Fruit fly (Drosophila melanogaster): ENCODE measurements around the gene crc.

The crc gene

DNA sequence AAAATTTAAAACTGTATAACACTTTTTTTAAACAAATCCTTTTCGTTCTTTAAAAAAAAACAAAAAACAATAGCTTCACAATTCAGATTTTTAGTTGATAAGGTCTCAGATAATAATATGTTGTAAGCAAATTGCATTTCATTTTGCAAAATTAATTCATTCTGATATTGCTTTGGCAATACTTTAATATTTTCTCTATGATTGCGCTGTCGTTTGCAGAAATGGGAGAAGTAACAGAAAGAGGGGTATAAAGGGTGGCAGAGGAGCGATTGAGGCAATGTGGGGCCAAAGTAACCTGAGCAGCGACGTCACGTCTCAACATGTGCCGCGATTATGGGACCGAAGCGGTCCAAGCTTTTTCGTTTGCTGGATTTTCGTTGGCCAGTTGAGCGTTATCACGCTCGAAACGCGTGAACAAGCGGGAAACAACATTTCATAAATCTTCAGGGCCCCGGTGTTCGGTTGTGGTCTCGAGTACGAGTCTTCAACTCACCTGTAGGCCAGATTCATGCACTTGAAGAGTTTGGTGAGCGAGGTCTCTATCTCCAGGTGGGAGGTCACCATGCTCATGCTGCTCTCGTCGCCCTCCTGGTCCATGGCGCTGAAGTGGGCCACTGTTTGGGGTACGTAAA, 2.8 kb upstream of the crc start:
- no peak for TF ChIP-seq usp (GFP tag; optimal IDR thresholded peaks at IDR 0.05)
- TF ChIP-seq pan (optimal IDR thresholded peaks at IDR 0.05): no peak
- TF ChIP-seq psq (optimal IDR thresholded peaks at IDR 0.05): no peak
- no peak for TF ChIP-seq Dll (optimal IDR thresholded peaks at IDR 0.05)
- no peak for TF ChIP-seq EcR (GFP tag; optimal IDR thresholded peaks at IDR 0.05)

DNA sequence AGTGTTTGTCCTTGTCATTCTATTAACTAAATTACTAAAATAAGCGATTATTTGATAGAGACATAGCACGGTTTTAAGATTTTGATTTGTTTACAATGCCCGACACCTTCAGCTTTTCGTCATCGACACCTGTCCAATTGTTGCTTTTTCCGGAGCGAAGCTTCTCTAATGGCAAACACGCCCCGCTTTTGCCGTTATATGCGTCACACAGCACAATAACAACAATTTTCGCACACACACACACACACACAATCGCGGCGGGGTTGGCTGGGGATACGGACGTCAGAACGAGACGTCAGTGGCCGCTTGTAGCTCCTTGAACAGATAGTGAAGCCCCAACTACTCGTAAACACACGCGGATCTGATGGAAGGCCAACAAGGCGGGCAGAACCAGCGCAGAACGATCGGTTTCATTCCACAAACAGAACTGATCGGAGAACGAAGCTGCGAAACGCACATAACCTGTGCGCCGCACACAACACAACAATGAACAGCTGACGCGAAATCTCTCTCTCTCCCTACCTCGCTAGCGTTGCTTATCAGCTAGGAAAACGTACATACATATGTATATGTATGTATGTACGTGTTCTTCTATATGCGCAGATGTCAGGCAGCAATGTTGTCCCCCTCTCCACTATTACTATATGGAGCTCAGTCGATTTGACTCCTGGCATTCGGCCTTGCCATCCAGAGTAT, 1.5 kb upstream of the crc start:
- TF ChIP-seq EcR (GFP tag; optimal IDR thresholded peaks at IDR 0.05) (peak in 1 of 2 experiments; percentile 55), CG8478 (optimal IDR thresholded peaks at IDR 0.05) (no peak)

DNA sequence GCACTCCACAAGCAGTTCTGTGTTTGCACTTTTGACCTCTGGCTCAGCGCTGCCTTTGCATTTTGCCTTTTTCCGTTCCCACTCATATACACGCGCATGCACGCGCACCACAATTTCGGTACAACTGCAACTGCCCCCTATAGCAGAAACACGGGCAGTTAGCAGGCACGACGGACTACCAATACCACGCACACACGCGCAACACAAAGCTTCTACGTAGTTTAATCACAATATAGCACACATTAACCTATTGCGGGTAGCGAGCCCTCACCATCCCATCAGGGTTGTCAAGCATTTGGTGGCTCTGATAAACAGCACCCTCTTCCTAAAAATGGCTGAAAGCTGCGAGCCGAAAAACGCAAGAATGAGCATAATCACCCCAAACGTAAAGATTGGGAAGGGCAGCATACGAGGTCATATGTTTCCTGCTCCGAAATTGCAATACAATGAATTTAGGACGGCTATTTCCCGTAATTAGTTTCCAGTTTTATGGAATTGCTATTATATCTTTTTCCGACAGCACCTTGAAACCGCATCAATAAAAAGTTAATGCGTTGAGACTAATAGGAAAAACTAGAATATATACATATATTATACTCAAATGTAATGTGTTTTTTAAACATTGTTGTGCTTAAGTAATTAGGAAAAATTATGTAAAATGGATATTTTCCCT, 776 bp upstream of the crc start, which contains the start of gene Mondo:
Gene Mondo, minus strand, starts transcription at position 297 of the 673 bp plus-strand sequence.
- TF ChIP-seq psq (optimal IDR thresholded peaks at IDR 0.05): no peak
- TF ChIP-seq CG8478 (optimal IDR thresholded peaks at IDR 0.05): no peak
- no peak for TF ChIP-seq EcR (GFP tag; optimal IDR thresholded peaks at IDR 0.05)
- TF ChIP-seq usp (GFP tag; optimal IDR thresholded peaks at IDR 0.05): no peak
- TF ChIP-seq pan (optimal IDR thresholded peaks at IDR 0.05): no peak
- TF ChIP-seq Dll (optimal IDR thresholded peaks at IDR 0.05): no peak

DNA sequence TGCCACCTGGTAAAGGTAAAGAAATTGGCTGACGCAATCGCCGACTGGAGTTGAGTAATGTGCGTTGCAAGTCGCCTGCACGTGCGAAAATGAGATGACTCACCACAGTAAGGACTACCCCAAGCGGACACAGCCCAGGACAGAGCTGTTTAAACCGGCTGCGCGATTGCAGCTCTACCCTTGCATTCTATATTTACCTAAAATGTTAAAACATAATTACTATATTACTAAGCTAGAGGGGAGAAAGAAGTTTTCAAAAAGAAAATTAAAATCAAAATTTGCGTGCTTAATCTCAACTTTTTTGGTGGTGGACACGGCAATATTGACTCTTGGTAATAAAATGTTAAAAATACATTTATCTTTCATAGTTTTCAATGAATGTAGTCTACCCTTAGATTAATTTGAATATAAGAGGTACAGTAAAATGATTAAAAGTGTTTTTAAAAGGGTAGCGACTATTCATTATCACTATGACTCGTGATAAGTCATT, 579 bp downstream of the crc start:
- no peak for TF ChIP-seq usp (GFP tag; optimal IDR thresholded peaks at IDR 0.05)
- TF ChIP-seq CG8478 (optimal IDR thresholded peaks at IDR 0.05): no peak
- no peak for TF ChIP-seq EcR (GFP tag; optimal IDR thresholded peaks at IDR 0.05)
- no peak for TF ChIP-seq pan (optimal IDR thresholded peaks at IDR 0.05)
- TF ChIP-seq psq (optimal IDR thresholded peaks at IDR 0.05): no peak
- TF ChIP-seq Dll (optimal IDR thresholded peaks at IDR 0.05): no peak

DNA sequence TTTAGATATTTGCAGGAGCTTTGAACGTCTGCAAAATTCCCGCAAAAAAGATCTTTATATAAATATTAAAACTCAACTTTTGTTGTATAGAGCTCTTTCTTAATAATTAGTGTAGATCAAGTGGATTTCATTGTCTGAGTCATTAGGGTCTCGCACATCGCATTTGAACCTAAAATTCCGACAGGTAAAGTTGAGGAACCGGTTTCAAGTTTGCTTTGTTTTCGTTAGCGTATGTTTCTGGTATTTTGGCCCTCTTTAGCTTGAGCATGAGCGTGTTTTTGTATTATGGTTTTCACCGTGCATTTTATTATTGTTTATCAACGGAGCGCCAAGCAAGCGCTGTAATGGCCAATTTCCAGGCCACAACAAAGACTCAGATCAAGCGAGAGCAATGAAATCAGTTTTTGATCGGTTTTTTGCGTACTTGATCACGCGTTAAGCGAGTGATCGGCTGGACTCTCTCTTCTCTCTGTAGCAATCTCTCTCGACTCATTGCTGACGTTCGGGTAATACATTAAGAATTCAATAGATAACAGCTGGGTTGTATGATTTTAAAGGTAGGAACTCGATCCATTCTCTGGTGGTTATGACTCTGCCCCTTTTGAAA, 2.3 kb downstream of the crc start:
- TF ChIP-seq pan (optimal IDR thresholded peaks at IDR 0.05): no peak
- TF ChIP-seq usp (GFP tag; optimal IDR thresholded peaks at IDR 0.05): no peak
- no peak for TF ChIP-seq CG8478 (optimal IDR thresholded peaks at IDR 0.05)
- TF ChIP-seq psq (optimal IDR thresholded peaks at IDR 0.05): no peak
- TF ChIP-seq EcR (GFP tag; optimal IDR thresholded peaks at IDR 0.05): no peak
- TF ChIP-seq Dll (optimal IDR thresholded peaks at IDR 0.05): no peak

DNA sequence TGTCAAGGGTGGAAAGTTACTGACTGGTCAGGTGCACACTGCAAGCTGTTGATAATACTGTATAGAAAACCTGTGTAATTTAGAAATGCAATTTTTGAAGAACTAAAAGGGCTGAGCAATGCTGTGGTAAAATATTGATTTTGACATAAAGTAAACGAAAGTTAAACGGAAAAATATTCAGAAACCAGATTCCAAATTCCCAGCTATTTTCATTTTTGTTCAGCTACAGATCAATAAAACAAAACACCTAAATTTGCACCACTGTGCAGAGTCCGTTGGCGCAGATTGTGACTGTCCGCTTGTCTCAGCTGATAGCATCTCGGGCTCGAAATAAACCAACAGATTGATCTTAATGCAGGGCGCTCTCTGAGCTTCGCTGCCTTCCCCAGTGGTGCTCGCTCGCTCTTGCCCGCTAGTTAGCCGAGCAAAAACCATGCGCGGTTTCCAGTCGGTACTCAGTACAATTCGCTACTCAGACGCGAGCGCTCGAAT, 3.3 kb downstream of the crc start, which contains the start of gene CG46314:
Gene CG46314, plus strand, starts transcription at position 452 of the 492 bp plus-strand sequence.
- TF ChIP-seq EcR (GFP tag; optimal IDR thresholded peaks at IDR 0.05): no peak
- TF ChIP-seq pan (optimal IDR thresholded peaks at IDR 0.05): no peak
- TF ChIP-seq Dll (optimal IDR thresholded peaks at IDR 0.05): no peak
- no peak for TF ChIP-seq usp (GFP tag; optimal IDR thresholded peaks at IDR 0.05)

DNA sequence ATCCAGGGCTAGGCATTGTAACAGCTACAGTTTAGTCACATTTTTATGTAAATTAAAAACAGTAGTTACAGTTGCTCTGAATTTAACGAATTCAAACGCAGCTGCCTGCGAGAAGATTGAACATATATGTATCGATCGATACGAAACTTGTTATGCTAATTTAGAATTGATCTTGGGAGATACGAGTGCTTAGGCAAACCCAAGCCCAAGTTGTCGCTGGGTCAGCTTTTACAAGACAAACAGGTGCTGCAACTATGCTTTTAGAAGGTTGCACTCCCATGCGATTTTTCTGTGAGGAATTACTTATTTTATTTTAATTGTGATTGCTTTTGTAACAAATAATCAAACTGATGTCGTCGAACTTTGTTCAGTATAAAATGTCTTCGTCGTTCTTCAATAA, 6.0 kb downstream of the crc start:
- no peak for TF ChIP-seq psq (optimal IDR thresholded peaks at IDR 0.05)
- TF ChIP-seq pan (optimal IDR thresholded peaks at IDR 0.05): no peak
- no peak for TF ChIP-seq CG8478 (optimal IDR thresholded peaks at IDR 0.05)
- TF ChIP-seq usp (GFP tag; optimal IDR thresholded peaks at IDR 0.05): no peak
- TF ChIP-seq EcR (GFP tag; optimal IDR thresholded peaks at IDR 0.05): no peak
- TF ChIP-seq Dll (optimal IDR thresholded peaks at IDR 0.05): no peak

DNA sequence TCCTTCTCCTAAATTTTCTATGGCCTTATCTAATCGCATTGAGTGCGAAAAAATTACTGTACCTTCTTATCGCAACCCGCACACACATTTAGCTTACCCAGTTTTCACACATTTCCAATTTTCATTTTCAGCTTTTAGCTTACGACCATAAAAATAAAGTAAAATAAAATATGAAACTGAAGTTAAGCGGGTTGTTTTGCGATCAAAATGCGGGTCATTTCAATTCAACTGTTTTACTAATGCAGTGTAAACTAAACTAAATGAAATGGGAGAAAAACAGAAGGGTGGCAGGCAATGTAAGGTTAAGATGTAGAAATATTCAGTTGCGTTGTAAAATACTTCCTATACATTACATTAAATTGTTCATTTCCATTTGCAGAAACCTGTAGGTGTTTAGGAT, 11.5 kb downstream of the crc start:
- TF ChIP-seq Dll (optimal IDR thresholded peaks at IDR 0.05): no peak

DNA sequence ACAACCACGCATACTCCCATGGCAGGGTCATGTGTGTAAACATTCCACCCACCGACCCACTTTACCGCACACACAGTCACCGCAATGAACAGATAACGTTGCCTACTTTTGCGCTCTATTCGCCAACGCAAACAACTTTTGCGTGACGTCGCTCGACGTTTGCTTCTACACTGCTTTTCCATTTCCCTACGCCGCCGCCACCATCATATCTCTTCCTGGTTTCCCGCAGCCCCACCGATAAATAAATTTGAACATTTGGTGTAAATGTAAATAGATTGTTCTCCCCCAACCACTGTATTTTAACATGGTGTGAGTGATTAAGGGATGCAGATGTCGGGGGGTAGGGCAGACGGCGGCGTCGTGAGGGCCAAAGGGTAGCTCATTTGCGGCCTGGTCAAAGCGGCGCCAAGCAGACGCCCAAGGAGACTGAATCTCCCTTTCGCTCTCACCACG, 13.8 kb downstream of the crc start:
- TF ChIP-seq pan (optimal IDR thresholded peaks at IDR 0.05) (no peak), CG8478 (optimal IDR thresholded peaks at IDR 0.05) (no peak), Dll (optimal IDR thresholded peaks at IDR 0.05) (no peak), usp (GFP tag; optimal IDR thresholded peaks at IDR 0.05) (no peak)

DNA sequence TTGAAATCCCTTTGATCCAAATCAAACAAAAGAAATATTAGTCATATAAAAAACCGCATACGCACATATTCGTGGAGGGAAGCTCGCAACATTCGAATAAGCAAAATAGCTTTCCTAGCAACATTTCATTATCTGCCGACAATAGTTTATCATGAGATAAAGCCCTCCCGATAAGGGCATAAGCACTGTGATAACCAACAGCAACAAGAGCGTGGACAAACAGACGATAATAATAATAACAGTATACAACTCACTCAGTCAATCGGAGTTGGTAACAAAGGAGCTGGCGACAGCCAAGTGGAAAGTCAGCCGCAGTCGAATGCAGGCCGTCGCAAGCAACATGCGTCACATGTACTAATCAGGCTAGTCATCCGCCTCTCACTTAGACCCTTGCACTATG, 18.7 kb downstream of the crc start:
- TF ChIP-seq psq (optimal IDR thresholded peaks at IDR 0.05) (no peak), pan (optimal IDR thresholded peaks at IDR 0.05) (no peak), Dll (optimal IDR thresholded peaks at IDR 0.05) (no peak), EcR (GFP tag; optimal IDR thresholded peaks at IDR 0.05) (no peak)

DNA sequence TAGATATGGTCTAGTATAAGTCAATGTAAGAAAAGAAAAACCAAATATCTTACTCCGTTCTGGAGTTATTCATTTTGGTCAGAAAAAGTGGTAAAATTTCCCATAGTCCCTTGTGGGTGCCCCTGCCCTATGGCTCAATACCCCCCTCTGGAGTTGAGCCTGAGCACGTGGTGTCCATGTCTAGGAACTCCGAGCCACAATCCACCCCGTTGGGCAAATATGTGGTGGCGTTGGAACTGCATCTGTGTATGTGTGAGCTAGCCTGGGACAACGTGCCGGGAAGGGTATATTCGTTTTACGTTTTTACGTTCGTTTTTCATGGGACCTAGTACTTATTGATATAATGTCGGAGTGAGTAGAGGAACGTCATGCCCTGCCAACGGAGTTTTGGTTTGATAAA, 20.2 kb downstream of the crc start:
- TF ChIP-seq EcR (GFP tag; optimal IDR thresholded peaks at IDR 0.05): no peak
- no peak for TF ChIP-seq usp (GFP tag; optimal IDR thresholded peaks at IDR 0.05)
- no peak for TF ChIP-seq pan (optimal IDR thresholded peaks at IDR 0.05)
- TF ChIP-seq Dll (optimal IDR thresholded peaks at IDR 0.05): no peak
- TF ChIP-seq CG8478 (optimal IDR thresholded peaks at IDR 0.05): no peak
- TF ChIP-seq psq (optimal IDR thresholded peaks at IDR 0.05): no peak

DNA sequence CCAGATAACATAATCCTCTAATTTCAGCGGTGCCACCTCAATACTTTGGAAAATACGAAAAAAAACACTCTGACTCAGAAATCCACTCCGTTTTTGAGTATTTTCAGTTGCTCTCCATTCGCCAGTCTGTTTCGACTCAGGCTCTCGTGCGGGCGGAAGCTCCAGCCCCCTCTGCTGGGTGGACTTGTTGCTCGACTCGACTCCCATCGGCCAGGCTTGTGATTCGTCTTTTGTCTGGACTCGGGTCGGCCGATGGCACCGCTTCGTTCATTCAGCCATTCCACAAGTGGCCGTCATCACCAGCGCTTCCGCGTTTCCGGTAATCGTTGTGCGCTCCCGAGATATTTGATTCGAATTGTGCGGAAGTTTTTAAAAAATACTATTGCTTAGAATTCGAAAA, 20.8 kb downstream of the crc start, which contains the start of gene dimm:
Gene dimm, plus strand, starts transcription at position 255 of the 400 bp plus-strand sequence.
- TF ChIP-seq psq (optimal IDR thresholded peaks at IDR 0.05): no peak
- no peak for TF ChIP-seq Dll (optimal IDR thresholded peaks at IDR 0.05)
- TF ChIP-seq pan (optimal IDR thresholded peaks at IDR 0.05): no peak
